Fruit fly (Drosophila melanogaster) whole organism, embryonic: ENCODE data around the gene Tcs6.

Source experiments
- B-H2 ChIP-seq: fragments of 200-800 bp; sonication (Bioruptor generic); optimal IDR thresholded peaks from 2 replicates; lab custom pipeline; 2018; ENCODE audit warnings: missing biosample characterization, mild to moderate bottlenecking, missing genetic modification characterization
- CG10267 ChIP-seq: fragments of 200-800 bp; sonication (Bioruptor generic); optimal IDR thresholded peaks from 2 replicates; lab custom pipeline; 2018; ENCODE audit warnings: missing biosample characterization, mild to moderate bottlenecking, missing genetic modification characterization, moderate library complexity
- CG10321 ChIP-seq: fragments of 200-800 bp; sonication (Bioruptor generic); IDR thresholded peaks from 2 replicates; pipeline ENCODE4 v1.3.6; 2022; ENCODE audit warnings: missing biosample characterization, missing genetic modification characterization
- CG12299 ChIP-seq: fragments of 200-800 bp; sonication (Bioruptor generic); optimal IDR thresholded peaks from 2 replicates; lab custom pipeline; 2018; ENCODE audit warnings: missing biosample characterization, mild to moderate bottlenecking, missing genetic modification characterization
- CG12659 ChIP-seq: fragments of 200-800 bp; sonication (Bioruptor generic); optimal IDR thresholded peaks from 3 replicates; lab custom pipeline; 2017; ENCODE audit warnings: mild to moderate bottlenecking, missing biosample characterization, missing genetic modification reagents, missing genetic modification characterization
- CG12744 ChIP-seq: fragments of 200-800 bp; sonication (Bioruptor generic); optimal IDR thresholded peaks from 2 replicates; lab custom pipeline; 2016; ENCODE audit warnings: missing biosample characterization, missing genetic modification characterization
- CG15011 ChIP-seq: fragments of 200-800 bp; sonication (Bioruptor generic); optimal IDR thresholded peaks from 3 replicates; lab custom pipeline; 2018; ENCODE audit warnings: missing biosample characterization, mild to moderate bottlenecking, missing genetic modification characterization
- CG15479 ChIP-seq: fragments of 200-800 bp; sonication (Bioruptor generic); optimal IDR thresholded peaks from 3 replicates; lab custom pipeline; 2019; ENCODE audit warnings: missing biosample characterization, mild to moderate bottlenecking, missing genetic modification characterization, moderate library complexity
- CG16779 ChIP-seq: fragments of 200-800 bp; sonication (Bioruptor generic); IDR thresholded peaks from 2 replicates; pipeline ENCODE4 v1.3.6; 2022; ENCODE audit warnings: missing biosample characterization, missing genetic modification characterization
- CG1792 ChIP-seq: fragments of 200-800 bp; sonication (Bioruptor generic); optimal IDR thresholded peaks from 2 replicates; lab custom pipeline; 2016; ENCODE audit warnings: missing biosample characterization, missing genetic modification characterization
- CG18011 ChIP-seq: fragments of 200-800 bp; sonication (Bioruptor generic); optimal IDR thresholded peaks from 2 replicates; lab custom pipeline; 2017; ENCODE audit warnings: missing biosample characterization, missing genetic modification characterization, mild to moderate bottlenecking, moderate library complexity, missing genotype
- CG2120 ChIP-seq: fragments of 200-800 bp; sonication (Bioruptor generic); optimal IDR thresholded peaks from 3 replicates; lab custom pipeline; 2016; ENCODE audit warnings: missing biosample characterization, missing genetic modification characterization
- CG30403 ChIP-seq: fragments of 200-800 bp; sonication (Bioruptor generic); optimal IDR thresholded peaks from 3 replicates; lab custom pipeline; 2016; ENCODE audit warnings: missing biosample characterization, missing genetic modification characterization
- CG30431 ChIP-seq: fragments of 200-800 bp; sonication (Bioruptor generic); optimal IDR thresholded peaks from 2 replicates; lab custom pipeline; 2017; ENCODE audit warnings: missing biosample characterization, missing genetic modification characterization
- CG31388 ChIP-seq: fragments of 200-800 bp; sonication (Bioruptor generic); optimal IDR thresholded peaks from 2 replicates; lab custom pipeline; 2016; ENCODE audit warnings: missing biosample characterization, missing genetic modification characterization
- CG43689 ChIP-seq: fragments of 200-800 bp; sonication (Bioruptor generic); IDR thresholded peaks from 2 replicates; pipeline ENCODE4 v1.3.6; 2022; ENCODE audit warnings: missing biosample characterization, missing genetic modification characterization
- CG4707 ChIP-seq: fragments of 200-800 bp; sonication (Bioruptor generic); optimal IDR thresholded peaks from 2 replicates; lab custom pipeline; 2018; ENCODE audit warnings: missing biosample characterization, mild to moderate bottlenecking, missing genetic modification characterization, moderate library complexity
- CG4730 ChIP-seq: fragments of 200-800 bp; sonication (Bioruptor generic); IDR thresholded peaks from 2 replicates; pipeline ENCODE4 v1.3.6; 2022; ENCODE audit warnings: missing biosample characterization, missing genetic modification characterization
- CG6175 ChIP-seq: fragments of 200-800 bp; sonication (Bioruptor generic); IDR thresholded peaks from 3 replicates; pipeline ENCODE4 v1.3.6; 2022; ENCODE audit warnings: missing biosample characterization, missing genetic modification characterization
- CG6254 ChIP-seq: fragments of 200-800 bp; sonication (Bioruptor generic); optimal IDR thresholded peaks from 3 replicates; lab custom pipeline; 2017; ENCODE audit warnings: mild to moderate bottlenecking, missing biosample characterization, missing genetic modification reagents, missing genetic modification characterization
- CG6813 ChIP-seq: fragments of 200-800 bp; sonication (Bioruptor generic); optimal IDR thresholded peaks from 2 replicates; lab custom pipeline; 2017; ENCODE audit warnings: missing biosample characterization, missing genetic modification characterization, mild to moderate bottlenecking, moderate library complexity, missing genetic modification reagents
- CG7928 ChIP-seq: fragments of 200-800 bp; sonication (Bioruptor generic); optimal IDR thresholded peaks from 2 replicates; lab custom pipeline; 2017; ENCODE audit warnings: missing biosample characterization, mild to moderate bottlenecking, missing genetic modification characterization
- CG7987 ChIP-seq: fragments of 200-800 bp; sonication (Bioruptor generic); optimal IDR thresholded peaks from 2 replicates; lab custom pipeline; 2018; ENCODE audit warnings: missing biosample characterization, mild to moderate bottlenecking, missing genetic modification characterization, moderate library complexity
- CG8089 ChIP-seq: fragments of 200-800 bp; sonication (Bioruptor generic); optimal IDR thresholded peaks from 3 replicates; lab custom pipeline; 2016; ENCODE audit warnings: missing biosample characterization, missing genetic modification characterization
- CG8290 ChIP-seq, 3 experiments: fragments of 200-800 bp; sonication (Bioruptor generic); optimal IDR thresholded peaks; 2 replicates each; lab custom pipeline; 2016 to 2019; ENCODE audit warnings: missing biosample characterization in 3 of 3, missing genetic modification characterization in 3 of 3, mild to moderate bottlenecking in 2 of 3, moderate library complexity in 1 of 3
- Drgx ChIP-seq: fragments of 200-800 bp; sonication (Bioruptor generic); IDR thresholded peaks from 2 replicates; pipeline ENCODE4 v1.3.6; 2022; ENCODE audit warnings: missing biosample characterization, missing genetic modification characterization
- HmgZ ChIP-seq: fragments of 200-800 bp; sonication (Bioruptor generic); optimal IDR thresholded peaks from 2 replicates; lab custom pipeline; 2018; ENCODE audit warnings: missing biosample characterization, mild to moderate bottlenecking, missing genetic modification characterization
- Mad ChIP-seq: fragments of 200-800 bp; sonication (Bioruptor generic); optimal IDR thresholded peaks from 2 replicates; lab custom pipeline; 2016; ENCODE audit warnings: missing biosample characterization, missing genetic modification characterization
- Med ChIP-seq: fragments of 200-800 bp; sonication (Bioruptor generic); peaks from one replicate; lab custom pipeline; 2016; ENCODE audit warnings: missing biosample characterization, missing genetic modification characterization, mild to moderate bottlenecking, inconsistent platforms, moderate library complexity
- TFAM ChIP-seq: fragments of 200-800 bp; sonication (Bioruptor generic); optimal IDR thresholded peaks from 2 replicates; lab custom pipeline; 2017; ENCODE audit warnings: missing biosample characterization, missing genetic modification characterization, inconsistent platforms
- YL-1 ChIP-seq: fragments of 200-800 bp; sonication (Bioruptor generic); optimal IDR thresholded peaks from 3 replicates; lab custom pipeline; 2017; ENCODE audit warnings: missing biosample characterization, mild to moderate bottlenecking, missing genetic modification characterization
- chinmo ChIP-seq: fragments of 200-800 bp; sonication (Bioruptor generic); IDR thresholded peaks from 4 replicates; pipeline ENCODE4 v1.3.6; 2022; ENCODE audit warnings: missing biosample characterization, missing genetic modification characterization; ENCODE audit not compliant: partially characterized antibody
- crc ChIP-seq: fragments of 200-800 bp; sonication (Bioruptor generic); optimal IDR thresholded peaks from 2 replicates; lab custom pipeline; 2016; ENCODE audit warnings: missing biosample characterization, missing genetic modification characterization
- dmrt99B ChIP-seq: fragments of 200-800 bp; sonication (Bioruptor generic); optimal IDR thresholded peaks from 2 replicates; lab custom pipeline; 2018; ENCODE audit warnings: missing biosample characterization, mild to moderate bottlenecking, missing genetic modification characterization, moderate library complexity
- esg ChIP-seq: fragments of 200-800 bp; sonication (Bioruptor generic); conservative IDR thresholded peaks from 2 replicates; pipeline ENCODE4 v1.3.6; 2022; ENCODE audit warnings: missing biosample characterization, missing genetic modification characterization
- fd64A ChIP-seq: fragments of 200-800 bp; sonication (Bioruptor generic); optimal IDR thresholded peaks from 3 replicates; lab custom pipeline; 2018; ENCODE audit warnings: missing biosample characterization, mild to moderate bottlenecking, missing genetic modification characterization
- gcm ChIP-seq: fragments of 200-800 bp; sonication (Bioruptor generic); optimal IDR thresholded peaks from 2 replicates; lab custom pipeline; 2019; ENCODE audit warnings: missing biosample characterization, mild to moderate bottlenecking, missing genetic modification characterization, moderate library complexity
- jigr1 ChIP-seq: fragments of 200-800 bp; sonication (Bioruptor generic); IDR thresholded peaks from 3 replicates; pipeline ENCODE4 v1.3.6; 2022; ENCODE audit warnings: missing biosample characterization, missing genetic modification characterization
- lbe ChIP-seq: fragments of 200-800 bp; sonication (Bioruptor generic); optimal IDR thresholded peaks from 2 replicates; lab custom pipeline; 2016; ENCODE audit warnings: missing biosample characterization, mild to moderate bottlenecking, missing genetic modification characterization
- lov ChIP-seq, 2 experiments: fragments of 200-800 bp in 1 of 2; fragments of >200 bp in 1 of 2; sonication (Bioruptor generic) in 1 of 2; IDR thresholded peaks in 1 of 2; optimal IDR thresholded peaks in 1 of 2; 2 replicates in 1 of 2; 3 replicates in 1 of 2; pipeline versions ENCODE4 v1.3.6 to Lab custom; 2017 to 2022; ENCODE audit warnings: missing biosample characterization in 1 of 2, missing genetic modification characterization in 1 of 2
- luna ChIP-seq: fragments of 200-800 bp; sonication (Bioruptor generic); optimal IDR thresholded peaks from 2 replicates; lab custom pipeline; 2016; ENCODE audit warnings: missing biosample characterization, missing genetic modification characterization
- otp ChIP-seq: fragments of 200-800 bp; sonication (Bioruptor generic); IDR thresholded peaks from 3 replicates; pipeline ENCODE4, ENCODE4 v1.3.6; 2022; ENCODE audit warnings: missing biosample characterization, missing genetic modification characterization
- pum ChIP-seq: fragments of 200-800 bp; sonication (Bioruptor generic); optimal IDR thresholded peaks from 2 replicates; lab custom pipeline; 2016; ENCODE audit warnings: missing biosample characterization, missing genetic modification characterization
- rib ChIP-seq: fragments of 200-800 bp; sonication (Bioruptor generic); IDR thresholded peaks from 2 replicates; pipeline ENCODE4 v1.3.6; 2022; ENCODE audit warnings: missing biosample characterization, missing genetic modification characterization
- sim ChIP-seq: fragments of 200-800 bp; sonication (Bioruptor generic); IDR thresholded peaks from 2 replicates; pipeline ENCODE4 v1.3.6; 2022; ENCODE audit warnings: missing biosample characterization, missing genetic modification characterization
- sima ChIP-seq: fragments of 200-800 bp; sonication (Bioruptor generic); optimal IDR thresholded peaks from 2 replicates; lab custom pipeline; 2016; ENCODE audit warnings: missing biosample characterization, missing genetic modification characterization
- slp2 ChIP-seq: fragments of 200-800 bp; sonication (Bioruptor generic); optimal IDR thresholded peaks from 2 replicates; lab custom pipeline; 2016; ENCODE audit warnings: missing biosample characterization, missing genetic modification characterization
- stc ChIP-seq: fragments of 200-800 bp; sonication (Bioruptor generic); IDR thresholded peaks from 2 replicates; pipeline ENCODE4 v1.3.6; 2022; ENCODE audit warnings: missing biosample characterization, missing genetic modification characterization
- tap ChIP-seq: fragments of 200-800 bp; optimal IDR thresholded peaks from 3 replicates; lab custom pipeline; 2019; ENCODE audit warnings: missing biosample characterization, mild to moderate bottlenecking, missing genetic modification characterization, moderate library complexity
- tll ChIP-seq, 2 experiments: fragments of 200-800 bp in 1 of 2; fragments of >200 bp in 1 of 2; sonication (Bioruptor generic) in 1 of 2; optimal IDR thresholded peaks; 2 replicates each; lab custom pipeline; 2017 to 2019; ENCODE audit warnings: missing biosample characterization in 2 of 2, missing genetic modification characterization in 2 of 2, mild to moderate bottlenecking in 1 of 2, moderate library complexity in 1 of 2
- tx ChIP-seq: fragments of 200-800 bp; sonication (Bioruptor generic); optimal IDR thresholded peaks from 2 replicates; lab custom pipeline; 2016; ENCODE audit warnings: missing biosample characterization, missing genetic modification characterization

Tcs6 gene

DNA sequence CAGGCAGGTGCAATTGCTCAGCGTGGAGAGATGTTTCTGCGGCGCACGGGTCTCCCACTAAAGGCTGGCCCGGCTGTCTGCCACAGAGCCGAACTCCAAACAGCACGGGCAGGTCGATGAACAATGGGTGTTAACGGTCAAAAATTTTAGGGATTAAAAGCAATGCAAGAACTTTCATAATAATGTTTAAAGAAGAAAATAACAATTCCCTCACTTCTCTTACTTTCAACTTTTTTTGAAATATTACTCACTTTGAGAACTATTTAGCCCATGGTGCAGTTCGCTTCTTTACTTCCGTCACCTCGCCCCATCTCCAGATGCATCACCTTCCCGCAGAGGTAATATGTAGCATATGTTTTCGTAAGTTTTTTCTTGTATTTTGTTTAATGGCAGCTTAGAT, 14.5 kb upstream of the Tcs6 start (continued):
- TF ChIP-seq tll (GFP tag; optimal IDR thresholded peaks at IDR 0.05; lab: Kevin White, UChicago), result no peak
- TF ChIP-seq gcm (GFP tag; lab: Kevin White, UChicago), result no peak
- peak; percentile 49; the same call in 1 of the 2 replicates for TF ChIP-seq stc (GFP tag; lab: Robert Waterston, UW)
- TF ChIP-seq CG43689, result no peak
- TF ChIP-seq CG2120 (GFP tag; lab: Kevin White, UChicago), result no peak
- TF ChIP-seq CG15479 (GFP tag; lab: Kevin White, UChicago), result no peak
- no peak for TF ChIP-seq luna (GFP tag; lab: Kevin White, UChicago)
- TF ChIP-seq CG8290 (GFP tag; optimal IDR thresholded peaks at IDR 0.05; lab: Kevin White, UChicago), result no peak
- no peak for TF ChIP-seq CG8290 (tag; optimal IDR thresholded peaks at IDR 0.05; lab: Kevin White, UChicago)
- no peak for TF ChIP-seq sima (GFP tag; lab: Kevin White, UChicago)
- TF ChIP-seq fd64A (GFP tag; lab: Kevin White, UChicago), result no peak
- TF ChIP-seq YL-1 (GFP tag; lab: Kevin White, UChicago), result no peak
- no peak for TF ChIP-seq CG4730 (GFP tag; lab: Robert Waterston, UW)
- TF ChIP-seq HmgZ (tag; lab: Kevin White, UChicago), result no peak
- no peak for TF ChIP-seq jigr1 (GFP tag; lab: Robert Waterston, UW)
- peak; percentile 44 for TF ChIP-seq CG6254 (GFP tag; lab: Kevin White, UChicago)
- peak; percentile 11 for TF ChIP-seq lbe (GFP tag; lab: Kevin White, UChicago)
- no peak for TF ChIP-seq CG6175 (GFP tag; lab: Robert Waterston, UW)
- no peak for TF ChIP-seq CG12299 (tag; lab: Kevin White, UChicago)
- no peak for TF ChIP-seq Med (GFP tag; lab: Kevin White, UChicago)
- no peak for TF ChIP-seq CG6813
- no peak for TF ChIP-seq CG31388 (GFP tag; lab: Kevin White, UChicago)
- TF ChIP-seq CG8089 (GFP tag; lab: Kevin White, UChicago), result no peak
- TF ChIP-seq rib (GFP tag; lab: Robert Waterston, UW), result no peak
- no peak for TF ChIP-seq CG10321
- TF ChIP-seq slp2, result no peak
- TF ChIP-seq CG30403 (GFP tag; lab: Kevin White, UChicago), result no peak
- no peak for TF ChIP-seq B-H2
- no peak for TF ChIP-seq CG12659 (GFP tag; lab: Kevin White, UChicago)
- TF ChIP-seq Mad (GFP tag; lab: Kevin White, UChicago), result no peak
- no peak for TF ChIP-seq tap (tag; lab: Kevin White, UChicago)
- peak; percentile 86 for TF ChIP-seq Drgx
- no peak for TF ChIP-seq crc
- no peak for TF ChIP-seq esg (GFP tag; lab: Robert Waterston, UW)
- no peak for TF ChIP-seq lov (optimal IDR thresholded peaks at IDR 0.05; lab: Kevin White, UChicago)
- TF ChIP-seq lov (GFP tag; IDR thresholded peaks at IDR 0.05; lab: Robert Waterston, UW), result no peak
- TF ChIP-seq CG16779 (GFP tag; lab: Robert Waterston, UW), result no peak
- no peak for TF ChIP-seq TFAM (GFP tag; lab: Kevin White, UChicago)
- TF ChIP-seq chinmo (GFP tag; lab: Robert Waterston, UW), result no peak
- 0 out of 3 replicates have a peak, but pooled peaks have one; percentile 22 for TF ChIP-seq otp (GFP tag; lab: Robert Waterston, UW)
- no peak for TF ChIP-seq CG10267 (tag; lab: Kevin White, UChicago)
- peak; percentile 40 for TF ChIP-seq dmrt99B (tag; lab: Kevin White, UChicago)
- TF ChIP-seq sim (GFP tag; lab: Robert Waterston, UW), result no peak
- peak; percentile 31 for TF ChIP-seq CG4707 (GFP tag; lab: Kevin White, UChicago)
- no peak for TF ChIP-seq CG15011 (GFP tag; lab: Kevin White, UChicago)
- no peak for TF ChIP-seq CG1792 (GFP tag; lab: Kevin White, UChicago)
- TF ChIP-seq CG30431 (GFP tag; lab: Kevin White, UChicago), result no peak
- TF ChIP-seq pum (GFP tag; lab: Kevin White, UChicago), result no peak
- TF ChIP-seq CG7928 (GFP tag; lab: Kevin White, UChicago), result no peak
- no peak for TF ChIP-seq CG12744 (GFP tag; lab: Kevin White, UChicago)
- TF ChIP-seq CG18011 (GFP tag; lab: Kevin White, UChicago), result no peak
- no peak for TF ChIP-seq tx (GFP tag; lab: Kevin White, UChicago)
- TF ChIP-seq CG7987 (GFP tag; lab: Kevin White, UChicago), result no peak
